Worm (Caenorhabditis elegans): ENCODE results near the gene F41H10.12.

ce11 chrIV:5344168-5344567 lies 41.0 kb upstream of the F41H10.12 start:
- no peak for TF ChIP-seq tbx-37 (GFP tag; conservative IDR thresholded peaks at IDR 0.05)
- no peak for TF ChIP-seq tra-4 (tag; optimal IDR thresholded peaks at IDR 0.05)
- TF ChIP-seq F13C5.2 (tag; optimal IDR thresholded peaks at IDR 0.05): no peak
- TF ChIP-seq hmg-4 (GFP tag; optimal IDR thresholded peaks at IDR 0.05): no peak
- no peak for TF ChIP-seq B0310.2 (tag; optimal IDR thresholded peaks at IDR 0.05)
- no peak for TF ChIP-seq ceh-13 (GFP tag; optimal IDR thresholded peaks at IDR 0.05)
- no peak for TF ChIP-seq ama-1 (optimal IDR thresholded peaks at IDR 0.05)
